Worm (Caenorhabditis elegans) whole organism, midembryonic: ENCODE data around the gene ace-4.

ENCODE experiments used
- cog-1 ChIP-seq: sonication (generic microtip); optimal IDR thresholded peaks from 2 replicates; lab custom pipeline; 2016; ENCODE audit warnings: missing genetic modification characterization, missing compliant biosample characterization
- flt-1 ChIP-seq: fragments of 200-800 bp; sonication (Bioruptor generic); IDR thresholded peaks from 2 replicates; pipeline ENCODE4 v1.3.6; 2022; ENCODE audit warnings: missing genetic modification characterization, missing compliant biosample characterization
- klf-2 ChIP-seq: fragments of 200-800 bp; sonication (Bioruptor generic); conservative IDR thresholded peaks from 2 replicates; pipeline ENCODE4 v1.3.6; 2022; ENCODE audit warnings: missing genetic modification reagents, missing genetic modification characterization, missing compliant biosample characterization
- ref-1 ChIP-seq: fragments of 200-800 bp; sonication (Bioruptor generic); conservative IDR thresholded peaks from 2 replicates; pipeline ENCODE4 v1.3.6; 2022; ENCODE audit warnings: missing genetic modification reagents, missing genetic modification characterization, missing compliant biosample characterization
- tab-1 ChIP-seq: fragments of 200-800 bp; sonication (Bioruptor generic); IDR thresholded peaks from 2 replicates; pipeline ENCODE4 v1.3.6; 2022; ENCODE audit warnings: missing genetic modification characterization, missing compliant biosample characterization
- ztf-23 ChIP-seq: fragments of 200-800 bp; sonication (Bioruptor generic); IDR thresholded peaks from 2 replicates; pipeline ENCODE4 v1.3.6; 2022; ENCODE audit warnings: missing genetic modification reagents, missing genetic modification characterization, missing compliant biosample characterization

- TF ChIP-seq cog-1 (tag; lab: Kevin White, UChicago), result no peak
- no peak for TF ChIP-seq ztf-23 (GFP tag; lab: Robert Waterston, UW)
- no peak for TF ChIP-seq tab-1
- no peak for TF ChIP-seq ref-1 (GFP tag; lab: Robert Waterston, UW)
- no peak for TF ChIP-seq flt-1 (GFP tag; lab: Robert Waterston, UW)
- TF ChIP-seq klf-2 (GFP tag; lab: Robert Waterston, UW), result no peak
These were observed 19.4 kb upstream of the ace-4 start, which contains the start of gene efhd-1 for ce11 chrII:14178233-14178969.
